Fruit fly (Drosophila melanogaster): ENCODE data around the gene CG6693.

DNA sequence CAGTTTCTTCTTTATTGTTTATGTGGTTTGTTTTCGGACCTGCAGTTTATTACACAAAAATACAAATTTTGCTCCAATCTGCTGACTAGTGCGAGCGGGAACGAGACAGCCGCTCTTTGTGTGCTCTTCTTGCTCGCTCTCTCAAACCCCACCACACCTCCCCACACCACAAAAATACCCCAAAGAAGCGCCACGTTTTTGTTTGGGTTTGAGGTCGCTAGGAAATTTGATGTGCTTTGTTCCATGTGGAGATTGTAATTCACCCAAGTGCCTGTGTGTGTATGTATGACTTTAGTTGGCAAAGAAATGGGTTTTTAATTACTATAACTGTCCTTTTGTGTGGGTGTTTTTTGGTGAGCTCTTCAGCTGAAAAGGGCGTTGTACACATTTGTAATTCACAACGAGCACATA lies 23.4 kb downstream of the CG6693 start:
- TF ChIP-seq fkh (GFP tag; optimal IDR thresholded peaks at IDR 0.05): peak; percentile 82
- TF ChIP-seq Hr39 (GFP tag; optimal IDR thresholded peaks at IDR 0.05): no peak
- TF ChIP-seq Met (GFP tag; optimal IDR thresholded peaks at IDR 0.05): no peak
